Fruit fly (Drosophila melanogaster): Measurements from ENCODE around the gene IKKepsilon.
A peak's percentile ranks its signal among the peaks of the same experiment; 100 is the strongest.

The IKKepsilon gene

dm6 chr2L:20716077-20716476 lies 40.2 kb downstream of the IKKepsilon start (continued):
- TF ChIP-seq Sox15 (GFP tag; optimal IDR thresholded peaks at IDR 0.05) (no peak), CG1621 (tag; optimal IDR thresholded peaks at IDR 0.05) (peak; percentile 83), Sox14 (GFP tag; optimal IDR thresholded peaks at IDR 0.05) (peak; percentile 49), Eip93F (GFP tag; optimal IDR thresholded peaks at IDR 0.05) (no peak), lz (GFP tag; optimal IDR thresholded peaks at IDR 0.05) (peak; percentile 46), CG16779 (tag; optimal IDR thresholded peaks at IDR 0.05) (peak; percentile 59), Eip78C (GFP tag) (peak; percentile 92), fd59A (GFP tag; optimal IDR thresholded peaks at IDR 0.05) (no peak), CG4318 (GFP tag; optimal IDR thresholded peaks at IDR 0.05) (no peak), Hr4 (GFP tag; optimal IDR thresholded peaks at IDR 0.05) (no peak), esn (GFP tag; optimal IDR thresholded peaks at IDR 0.05) (no peak), CG6808 (GFP tag; optimal IDR thresholded peaks at IDR 0.05) (peak; percentile 53), CG10631 (GFP tag; optimal IDR thresholded peaks at IDR 0.05) (no peak), eg (GFP tag; IDR thresholded peaks at IDR 0.05) (peak; percentile 33; the same call in 2 of the 3 replicates), Hr39 (GFP tag; optimal IDR thresholded peaks at IDR 0.05) (no peak), vri (GFP tag; optimal IDR thresholded peaks at IDR 0.05) (no peak), CG8319 (GFP tag; optimal IDR thresholded peaks at IDR 0.05) (no peak), CG6854 (GFP tag; optimal IDR thresholded peaks at IDR 0.05) (peak; percentile 95), CG6276 (GFP tag; optimal IDR thresholded peaks at IDR 0.05) (peak; percentile 68), CG7368 (GFP tag; optimal IDR thresholded peaks at IDR 0.05) (peak; percentile 24), salr (GFP tag; optimal IDR thresholded peaks at IDR 0.05) (peak in 1 of 2 experiments; percentile 2), OdsH (GFP tag; optimal IDR thresholded peaks at IDR 0.05) (peak; percentile 43), achi (GFP tag; optimal IDR thresholded peaks at IDR 0.05) (peak; percentile 48), CG15336 (GFP tag; IDR thresholded peaks at IDR 0.05) (peak; percentile 58), Lpt (GFP tag; optimal IDR thresholded peaks at IDR 0.05) (peak; percentile 55), topi (GFP tag; optimal IDR thresholded peaks at IDR 0.05) (peak; percentile 71), CG31627 (GFP tag; optimal IDR thresholded peaks at IDR 0.05) (no peak), Sox102F (GFP tag; optimal IDR thresholded peaks at IDR 0.05) (peak; percentile 78), CG3919 (GFP tag; optimal IDR thresholded peaks at IDR 0.05) (peak; percentile 53), dsx (GFP tag; optimal IDR thresholded peaks at IDR 0.05; ENCODE audit: poor library complexity, severe bottlenecking) (peak; percentile 55)

dm6 chr2L:20716712-20717111 lies 40.9 kb downstream of the IKKepsilon start:
- TF ChIP-seq CG32006 (GFP tag; optimal IDR thresholded peaks at IDR 0.05) = peak; percentile 87
- TF ChIP-seq CG4318 (GFP tag; optimal IDR thresholded peaks at IDR 0.05) = peak; percentile 55
- TF ChIP-seq pdm3 (GFP tag; optimal IDR thresholded peaks at IDR 0.05) = no peak
- TF ChIP-seq acj6 (GFP tag; optimal IDR thresholded peaks at IDR 0.05) = peak; percentile 1
- no peak for TF ChIP-seq CG11294 (GFP tag; IDR thresholded peaks at IDR 0.05)
- TF ChIP-seq Sox14 (GFP tag; optimal IDR thresholded peaks at IDR 0.05) = no peak
- TF ChIP-seq Ets21C (GFP tag; optimal IDR thresholded peaks at IDR 0.05) = no peak
- no peak for TF ChIP-seq Hr38 (GFP tag; optimal IDR thresholded peaks at IDR 0.05)
- no peak for TF ChIP-seq lz (GFP tag; optimal IDR thresholded peaks at IDR 0.05)
- no peak for TF ChIP-seq CG34406 (GFP tag; optimal IDR thresholded peaks at IDR 0.05)
- peak; percentile 88 for TF ChIP-seq Eip78C (GFP tag)
- no peak for TF ChIP-seq topi (GFP tag; optimal IDR thresholded peaks at IDR 0.05)
- no peak for TF ChIP-seq dsx (GFP tag; optimal IDR thresholded peaks at IDR 0.05; ENCODE audit: poor library complexity, severe bottlenecking)
- no peak for TF ChIP-seq net (GFP tag; optimal IDR thresholded peaks at IDR 0.05)
- no peak for TF ChIP-seq CG31627 (GFP tag; optimal IDR thresholded peaks at IDR 0.05)
- TF ChIP-seq eg (GFP tag; IDR thresholded peaks at IDR 0.05) = 0 out of 3 replicates have a peak, but pooled peaks have one; percentile 5
- peak; percentile 60 for TF ChIP-seq dac (GFP tag; optimal IDR thresholded peaks at IDR 0.05)
- TF ChIP-seq Lpt (GFP tag; optimal IDR thresholded peaks at IDR 0.05) = no peak
- no peak for TF ChIP-seq CG6163 (GFP tag; IDR thresholded peaks at IDR 0.05)
- no peak for TF ChIP-seq spab (GFP tag; optimal IDR thresholded peaks at IDR 0.05)
- TF ChIP-seq OdsH (GFP tag; optimal IDR thresholded peaks at IDR 0.05) = peak; percentile 37
- no peak for TF ChIP-seq Hr39 (GFP tag; optimal IDR thresholded peaks at IDR 0.05)
- no peak for TF ChIP-seq Smox (GFP tag; optimal IDR thresholded peaks at IDR 0.05)
- no peak for TF ChIP-seq fkh (GFP tag; optimal IDR thresholded peaks at IDR 0.05)
- TF ChIP-seq Eip75B (GFP tag; optimal IDR thresholded peaks at IDR 0.05) = no peak
- no peak for TF ChIP-seq Blimp-1 (GFP tag; optimal IDR thresholded peaks at IDR 0.05)
- TF ChIP-seq Sox15 (GFP tag; optimal IDR thresholded peaks at IDR 0.05) = no peak
- TF ChIP-seq Ets96B (tag; optimal IDR thresholded peaks at IDR 0.05) = peak; percentile 32
- no peak for TF ChIP-seq CG8632 (GFP tag; optimal IDR thresholded peaks at IDR 0.05)
- TF ChIP-seq CG8119 (GFP tag; IDR thresholded peaks at IDR 0.05) = peak; percentile 41; the same call in 2 of the 3 replicates
- TF ChIP-seq CG3032 (tag; optimal IDR thresholded peaks at IDR 0.05) = no peak
- no peak for TF ChIP-seq Met (GFP tag; optimal IDR thresholded peaks at IDR 0.05)

Data from whole organism, prepupa.